Worm (Caenorhabditis elegans): Measurements from ENCODE around the gene hot-2.
A peak's percentile ranks its signal among the peaks of the same experiment; 100 is the strongest.

- TF ChIP-seq pha-4 (tag; optimal IDR thresholded peaks at IDR 0.05) (no peak), unc-62 (GFP tag; optimal IDR thresholded peaks at IDR 0.05) (no peak), lir-1 (GFP tag; conservative IDR thresholded peaks at IDR 0.05) (no peak), nhr-90 (tag; optimal IDR thresholded peaks at IDR 0.05) (no peak), ets-4 (GFP tag; optimal IDR thresholded peaks at IDR 0.05) (no peak), efl-1 (GFP tag; optimal IDR thresholded peaks at IDR 0.05) (peak; percentile 66), gei-17 (GFP tag; optimal IDR thresholded peaks at IDR 0.05) (no peak), bed-1 (GFP tag; IDR thresholded peaks at IDR 0.05) (no peak), hsf-1 (GFP tag; IDR thresholded peaks at IDR 0.05) (no peak), die-1 (tag; optimal IDR thresholded peaks at IDR 0.05) (no peak)
Measured at ce11 chrV:19133507-19133906, 41.1 kb upstream of the hot-2 start, which contains the start of gene Y39B6A.10.
